Worm (Caenorhabditis elegans) whole organism, L4 larva: ENCODE data around the gene mdt-19.
A peak's percentile ranks its signal among the peaks of the same experiment; 100 is the strongest.

Experiments used
- R02D3.7 ChIP-seq: fragments of 150-350 bp; sonication (generic microtip); optimal IDR thresholded peaks from 3 replicates; lab custom pipeline; 2014; ENCODE audit warnings: missing biosample characterization, missing genetic modification characterization
- Y105C5A.15 ChIP-seq: fragments of 200-800 bp; sonication (Bioruptor generic); IDR thresholded peaks from 2 replicates; pipeline ENCODE4 v1.3.6; 2022; ENCODE audit warnings: missing genetic modification characterization, missing compliant biosample characterization
- Y5F2A.4 ChIP-seq: fragments of 200-800 bp; sonication (Bioruptor generic); optimal IDR thresholded peaks from 2 replicates; lab custom pipeline; 2018; ENCODE audit warnings: mild to moderate bottlenecking, missing genetic modification characterization, missing compliant biosample characterization
- Y75B8A.6 ChIP-seq: fragments of 200-800 bp; sonication (Bioruptor generic); IDR thresholded peaks from 2 replicates; pipeline ENCODE4 v1.3.6; 2022; ENCODE audit warnings: missing genetic modification reagents, missing genetic modification characterization, missing compliant biosample characterization
- ZK546.5 ChIP-seq, 2 experiments: sonication (generic microtip); optimal IDR thresholded peaks; 2 replicates each; lab custom pipeline; 2017; ENCODE audit warnings: missing biosample characterization in 2 of 2, missing genetic modification characterization in 2 of 2
- aha-1 ChIP-seq: fragments of 150-350 bp; peaks from one replicate; lab custom pipeline; 2014; ENCODE audit warnings: missing biosample characterization, missing genetic modification characterization
- ceh-28 ChIP-seq: fragments of 150-350 bp; optimal IDR thresholded peaks from 2 replicates; lab custom pipeline; 2014; ENCODE audit warnings: missing biosample characterization, missing genetic modification reagents, missing genetic modification characterization
- ceh-62 ChIP-seq: sonication (generic microtip); optimal IDR thresholded peaks from 2 replicates; lab custom pipeline; 2017; ENCODE audit warnings: missing biosample characterization, missing genetic modification characterization
- cey-2 ChIP-seq: sonication (generic microtip); optimal IDR thresholded peaks from 3 replicates; lab custom pipeline; 2017; ENCODE audit warnings: missing genetic modification characterization, mild to moderate bottlenecking, missing compliant biosample characterization, antibody characterized with exemption, borderline replicate concordance; ENCODE audit not compliant: insufficient read depth
- daf-12 ChIP-seq: fragments of 150-350 bp; optimal IDR thresholded peaks from 2 replicates; lab custom pipeline; 2014; ENCODE audit warnings: missing biosample characterization, missing genetic modification reagents, missing genetic modification characterization
- daf-16 ChIP-seq, 3 experiments: sonication (generic microtip); optimal IDR thresholded peaks; 2 replicates each; lab custom pipeline; 2016 to 2017; ENCODE audit warnings: missing genetic modification characterization in 3 of 3, missing genetic modification reagents in 3 of 3, mild to moderate bottlenecking in 2 of 3, missing compliant biosample characterization in 2 of 3, missing biosample characterization in 1 of 3, moderate library complexity in 1 of 3
- dmd-6 ChIP-seq: fragments of 200-800 bp; sonication (Bioruptor generic); IDR thresholded peaks from 2 replicates; pipeline ENCODE4 v1.3.6; 2022; ENCODE audit warnings: missing genetic modification reagents, missing genetic modification characterization, missing compliant biosample characterization
- dmd-9 ChIP-seq: fragments of 200-800 bp; sonication (Bioruptor generic); IDR thresholded peaks from 2 replicates; pipeline ENCODE4 v1.3.6; 2022; ENCODE audit warnings: missing genetic modification reagents, missing genetic modification characterization, missing compliant biosample characterization
- fos-1 ChIP-seq: fragments of 150-350 bp; optimal IDR thresholded peaks from 2 replicates; lab custom pipeline; 2014; ENCODE audit warnings: missing biosample characterization, missing genetic modification characterization
- gei-8 ChIP-seq: fragments of 200-800 bp; sonication (Bioruptor generic); optimal IDR thresholded peaks from 2 replicates; lab custom pipeline; 2018; ENCODE audit warnings: mild to moderate bottlenecking, missing genetic modification characterization, missing compliant biosample characterization
- hlh-11 ChIP-seq: fragments of 200-800 bp; sonication (Bioruptor generic); optimal IDR thresholded peaks from 2 replicates; lab custom pipeline; 2018; ENCODE audit warnings: mild to moderate bottlenecking, missing genetic modification characterization, missing compliant biosample characterization
- jun-1 ChIP-seq: fragments of 150-350 bp; optimal IDR thresholded peaks from 2 replicates; lab custom pipeline; 2014; ENCODE audit warnings: missing biosample characterization, missing genetic modification reagents, missing genetic modification characterization
- lin-1 ChIP-seq: fragments of 200-800 bp; sonication (Bioruptor generic); IDR thresholded peaks from 2 replicates; pipeline ENCODE4 v1.3.6; 2022; ENCODE audit warnings: missing genetic modification reagents, missing genetic modification characterization, missing compliant biosample characterization
- lin-15B ChIP-seq: fragments of 150-350 bp; sonication (generic microtip); optimal IDR thresholded peaks from 3 replicates; lab custom pipeline; 2014; ENCODE audit warnings: missing biosample characterization, missing genetic modification characterization
- lir-3 ChIP-seq: sonication (generic microtip); optimal IDR thresholded peaks from 2 replicates; lab custom pipeline; 2016; ENCODE audit warnings: mild to moderate bottlenecking, missing genetic modification characterization, missing compliant biosample characterization
- lsy-2 ChIP-seq, 2 experiments: fragments of 150-350 bp in 1 of 2; sonication (generic microtip) in 1 of 2; optimal IDR thresholded peaks; 2 replicates each; lab custom pipeline; 2014 to 2017; ENCODE audit warnings: missing biosample characterization in 2 of 2, missing genetic modification characterization in 2 of 2
- mdl-1 ChIP-seq, 2 experiments: fragments of 150-350 bp in 1 of 2; sonication (generic microtip) in 1 of 2; optimal IDR thresholded peaks; 2 replicates each; lab custom pipeline; 2014 to 2017; ENCODE audit warnings: missing biosample characterization in 2 of 2, missing genetic modification characterization in 2 of 2
- mes-2 ChIP-seq: sonication (generic microtip); optimal IDR thresholded peaks from 2 replicates; lab custom pipeline; 2016; ENCODE audit warnings: missing genotype, mild to moderate bottlenecking, missing genetic modification characterization, missing compliant biosample characterization; ENCODE audit not compliant: poor library complexity, severe bottlenecking
- mxl-2 ChIP-seq: fragments of 200-800 bp; sonication (Bioruptor generic); conservative IDR thresholded peaks from 2 replicates; pipeline ENCODE4 v1.3.6; 2022; ENCODE audit warnings: missing genetic modification reagents, missing genetic modification characterization, missing compliant biosample characterization
- mxl-3 ChIP-seq: fragments of 200-800 bp; sonication (Bioruptor generic); optimal IDR thresholded peaks from 2 replicates; lab custom pipeline; 2018; ENCODE audit warnings: mild to moderate bottlenecking, missing genetic modification characterization, missing compliant biosample characterization
- nhr-102 ChIP-seq: sonication (generic microtip); optimal IDR thresholded peaks from 2 replicates; lab custom pipeline; 2016; ENCODE audit warnings: mild to moderate bottlenecking, missing genetic modification characterization, moderate library complexity, missing compliant biosample characterization
- nhr-28 ChIP-seq: fragments of 150-350 bp; optimal IDR thresholded peaks from 2 replicates; lab custom pipeline; 2014; ENCODE audit warnings: missing biosample characterization, missing genetic modification characterization
- nhr-77 ChIP-seq: fragments of 150-350 bp; optimal IDR thresholded peaks from 2 replicates; lab custom pipeline; 2014; ENCODE audit warnings: missing biosample characterization, missing genetic modification characterization
- pqm-1 ChIP-seq: sonication (generic microtip); optimal IDR thresholded peaks from 2 replicates; lab custom pipeline; 2017; ENCODE audit warnings: missing biosample characterization, missing genetic modification characterization
- set-16 ChIP-seq: fragments of 200-800 bp; sonication (Bioruptor generic); IDR thresholded peaks from 2 replicates; pipeline ENCODE4 v1.3.6; 2022; ENCODE audit warnings: missing genetic modification reagents, missing genetic modification characterization, missing compliant biosample characterization
- snpc-1.2 ChIP-seq: fragments of 200-800 bp; sonication (Bioruptor generic); IDR thresholded peaks from 2 replicates; pipeline ENCODE4 v1.3.6; 2022; ENCODE audit warnings: missing genetic modification reagents, missing genetic modification characterization, missing compliant biosample characterization
- spr-1 ChIP-seq: sonication (generic microtip); optimal IDR thresholded peaks from 2 replicates; lab custom pipeline; 2016; ENCODE audit warnings: mild to moderate bottlenecking, missing genetic modification characterization, missing compliant biosample characterization
- tra-1 ChIP-seq: fragments of 200-800 bp; sonication (Bioruptor generic); IDR thresholded peaks from 2 replicates; pipeline ENCODE4 v1.3.6; 2022; ENCODE audit warnings: missing genetic modification reagents, missing genetic modification characterization, missing compliant biosample characterization
- unc-62 ChIP-seq, 3 experiments: fragments of 150-350 bp in 1 of 3; sonication (generic microtip); optimal IDR thresholded peaks in 2 of 3; peaks in 1 of 3; 1 replicate in 1 of 3; 2 replicates in 2 of 3; lab custom pipeline; 2014 to 2017; ENCODE audit warnings: missing biosample characterization in 3 of 3, missing genetic modification characterization in 3 of 3, missing genetic modification reagents in 3 of 3, missing genotype in 1 of 3

Gene mdt-19

ce11 chrIII:2636137-2636536 is 38.3 kb downstream of the mdt-19 start, which contains the start of gene zmp-2:
zmp-2 (plus strand) TSS chrIII:2636383.
- no peak for TF ChIP-seq gei-8 (GFP tag; lab: Kevin White, UChicago)
- no peak for TF ChIP-seq tra-1 (GFP tag; lab: Robert Waterston, UW)
- TF ChIP-seq jun-1 (tag; lab: Kevin White, UChicago) = no peak
- no peak for TF ChIP-seq ceh-28
- TF ChIP-seq Y5F2A.4 (GFP tag; lab: Kevin White, UChicago) = no peak
- no peak for TF ChIP-seq ZK546.5 (tag; optimal IDR thresholded peaks at IDR 0.05; lab: Kevin White, UChicago)
- no peak for TF ChIP-seq fos-1 (tag; lab: Kevin White, UChicago)
- no peak for TF ChIP-seq Y105C5A.15 (GFP tag; lab: Robert Waterston, UW)
- peak; percentile 4 for TF ChIP-seq hlh-11 (tag; lab: Kevin White, UChicago)
- no peak for TF ChIP-seq daf-12
- peak; percentile 86 for TF ChIP-seq set-16 (GFP tag; lab: Robert Waterston, UW)
- TF ChIP-seq R02D3.7 = no peak

ce11 chrIII:2641659-2642058 is 43.8 kb downstream of the mdt-19 start:
- TF ChIP-seq mxl-3 (GFP tag; lab: Kevin White, UChicago) = no peak
- TF ChIP-seq cey-2 (tag; lab: Kevin White, UChicago) = no peak
- TF ChIP-seq snpc-1.2 (GFP tag; lab: Robert Waterston, UW) = no peak
- no peak for TF ChIP-seq mxl-2
- peak in 1 of 2 experiments; percentile 72 for TF ChIP-seq unc-62 (GFP tag; optimal IDR thresholded peaks at IDR 0.05 in 1 of 2; lab: Kevin White, UChicago)
- no peak for TF ChIP-seq unc-62 (tag; optimal IDR thresholded peaks at IDR 0.05; lab: Kevin White, UChicago)
- no peak for TF ChIP-seq hlh-11 (tag; lab: Kevin White, UChicago)
- no peak for TF ChIP-seq ceh-62 (tag; lab: Kevin White, UChicago)
- no peak for TF ChIP-seq R02D3.7

- TF ChIP-seq Y75B8A.6 = no peak
- peak in 1 of 2 experiments; percentile 19 for TF ChIP-seq mdl-1 (tag; optimal IDR thresholded peaks at IDR 0.05; lab: Kevin White, UChicago)
- peak; percentile 28 for TF ChIP-seq nhr-77 (tag; lab: Kevin White, UChicago)
- TF ChIP-seq tra-1 (GFP tag; lab: Robert Waterston, UW) = 0 out of 2 replicates have a peak, but pooled peaks have one; percentile 10
- peak; percentile 52 for TF ChIP-seq aha-1 (tag; lab: Kevin White, UChicago)
- no peak for TF ChIP-seq lin-1 (GFP tag; lab: Robert Waterston, UW)
- TF ChIP-seq nhr-102 (tag; lab: Kevin White, UChicago) = no peak
- TF ChIP-seq nhr-28 (tag; lab: Kevin White, UChicago) = peak; percentile 78
- no peak for TF ChIP-seq spr-1 (tag; lab: Kevin White, UChicago)
- peak; percentile 56 for TF ChIP-seq mxl-3 (GFP tag; lab: Kevin White, UChicago)
- peak; percentile 11 for TF ChIP-seq mes-2 (tag; lab: Kevin White, UChicago)
- TF ChIP-seq pqm-1 (tag; lab: Kevin White, UChicago) = peak; percentile 82
- no peak for TF ChIP-seq daf-16 (GFP tag; optimal IDR thresholded peaks at IDR 0.05; lab: Kevin White, UChicago)
- peak; percentile 75 for TF ChIP-seq daf-16 (tag; optimal IDR thresholded peaks at IDR 0.05; lab: Kevin White, UChicago)
- peak; percentile 40; the same call in 1 of the 2 replicates for TF ChIP-seq dmd-6 (GFP tag; lab: Robert Waterston, UW)
- no peak for TF ChIP-seq lsy-2 (tag; optimal IDR thresholded peaks at IDR 0.05; lab: Kevin White, UChicago)
- no peak for TF ChIP-seq lin-15B (tag; lab: Kevin White, UChicago)
- TF ChIP-seq dmd-9 (GFP tag; lab: Robert Waterston, UW) = no peak
- no peak for TF ChIP-seq lir-3 (tag; lab: Kevin White, UChicago)
- TF ChIP-seq hlh-11 (tag; lab: Kevin White, UChicago) = peak; percentile 66
- TF ChIP-seq, all 104 proteins: peak for 11
These were observed 49.5 kb downstream of the mdt-19 start for ce11 chrIII:2647194-2647925.
